Fruit fly (Drosophila melanogaster): ENCODE data around the gene tin.

The tin gene

DNA sequence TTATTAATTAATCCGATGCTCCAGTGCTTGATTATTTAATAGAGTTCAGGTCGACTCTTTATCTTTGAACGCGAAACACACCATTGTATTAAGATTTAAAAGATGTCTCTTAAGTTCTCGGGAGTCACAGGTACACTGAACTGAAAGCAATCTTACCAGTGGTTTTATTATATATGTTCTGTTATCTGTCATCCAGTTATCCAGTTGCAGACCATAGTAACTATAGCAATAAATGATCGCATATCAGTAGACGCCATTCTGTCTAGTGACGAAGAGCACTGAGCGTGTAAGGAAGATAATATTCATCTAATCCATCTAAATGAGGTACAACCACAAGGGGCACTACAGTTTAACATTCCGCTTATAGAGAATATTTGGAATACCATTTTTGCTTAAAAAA, 20.9 kb downstream of the tin start, which contains the start of gene Ugt49B2:
Gene Ugt49B2, minus strand, starts transcription at position 101 of the 400 bp plus-strand sequence.
- no peak for TF ChIP-seq CTCF (optimal IDR thresholded peaks at IDR 0.05)
- no peak for TF ChIP-seq CG8478 (optimal IDR thresholded peaks at IDR 0.05)

DNA sequence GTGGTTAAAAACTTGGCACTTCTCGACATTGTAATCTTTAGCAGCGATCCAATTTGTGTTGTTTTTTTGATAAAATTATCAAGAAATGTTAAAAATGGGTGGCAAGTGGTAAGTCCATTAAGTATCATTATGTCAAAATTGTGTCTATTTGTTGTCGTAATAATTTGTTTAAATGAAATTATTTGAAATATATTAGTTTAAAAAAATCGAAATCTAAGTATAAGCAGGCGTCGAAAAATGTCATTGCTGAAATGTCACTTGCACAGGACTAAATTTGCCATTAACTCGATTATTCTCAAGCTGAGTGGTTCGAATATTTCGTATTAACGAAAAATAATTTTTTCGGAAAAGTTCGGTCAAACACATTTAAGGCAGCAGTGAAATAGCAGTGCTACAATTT, 24.7 kb downstream of the tin start, which contains the start of gene CG7907:
Gene CG7907, plus strand, starts transcription at position 301 of the 400 bp plus-strand sequence.
- TF ChIP-seq CTCF (optimal IDR thresholded peaks at IDR 0.05), result no peak

DNA sequence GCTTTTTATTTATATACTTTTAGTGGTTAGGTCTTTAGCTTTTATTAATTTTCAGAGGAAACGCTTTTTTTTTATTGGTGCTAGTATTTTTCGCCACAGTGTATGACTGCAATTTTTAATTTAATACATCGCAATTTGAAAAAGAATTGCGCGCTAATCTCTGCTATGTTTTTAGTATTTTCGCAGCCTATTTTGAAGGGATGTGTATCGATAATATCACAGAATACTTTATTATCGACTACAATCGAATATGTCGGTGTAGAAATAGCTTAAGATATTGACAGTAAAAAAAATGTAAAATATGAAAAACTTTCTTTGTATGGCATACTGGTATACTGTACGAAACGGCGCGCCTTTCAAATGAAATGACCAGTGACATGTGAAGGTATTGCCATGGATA, 27.9 kb downstream of the tin start:
- TF ChIP-seq CG8478 (optimal IDR thresholded peaks at IDR 0.05) (no peak), CTCF (optimal IDR thresholded peaks at IDR 0.05) (peak; percentile 29 to 43)

DNA sequence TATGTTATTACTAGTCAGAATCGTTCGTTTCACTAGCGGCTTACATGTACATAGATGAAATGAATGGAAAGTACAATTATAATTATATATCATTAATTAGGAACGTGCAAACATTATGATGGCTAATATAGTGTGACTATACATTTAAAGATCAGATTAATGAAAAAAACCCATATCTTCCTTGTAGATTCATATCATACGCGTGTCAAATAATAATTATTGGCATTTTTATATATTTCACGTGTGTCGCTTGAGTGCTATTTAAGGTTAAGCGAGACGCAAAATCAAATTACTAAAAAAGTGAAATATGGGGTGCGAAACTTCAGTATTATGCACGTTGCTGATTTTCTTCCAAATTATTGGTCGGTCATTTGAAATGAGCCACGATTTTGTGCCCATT, 28.4 kb downstream of the tin start, which contains the start of gene CheB93a:
Gene CheB93a, plus strand, starts transcription at position 301 of the 400 bp plus-strand sequence.
- TF ChIP-seq CG8478 (optimal IDR thresholded peaks at IDR 0.05), result no peak
- TF ChIP-seq CTCF (optimal IDR thresholded peaks at IDR 0.05), result no peak

DNA sequence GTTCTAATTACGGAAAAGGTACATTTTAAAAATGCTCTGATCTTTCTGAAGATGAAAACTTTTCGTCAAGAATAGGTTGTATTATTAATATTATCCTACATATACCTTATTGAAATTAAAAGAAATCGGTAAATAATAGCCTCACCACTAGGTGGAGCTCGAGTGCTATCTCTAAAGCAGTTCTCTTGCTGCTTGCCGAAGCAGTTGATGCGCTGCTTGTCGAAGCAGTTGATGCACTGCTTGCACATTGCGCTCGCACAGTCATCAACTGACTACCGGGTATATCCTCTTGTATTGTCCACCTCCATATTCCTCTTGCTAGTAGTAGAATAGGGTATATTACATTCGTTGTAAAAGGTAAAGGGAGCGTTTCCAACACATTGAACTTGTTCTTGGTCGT, 29.6 kb downstream of the tin start:
- TF ChIP-seq CTCF (optimal IDR thresholded peaks at IDR 0.05) (peak; percentile 98 to 99), CG8478 (optimal IDR thresholded peaks at IDR 0.05) (no peak)

DNA sequence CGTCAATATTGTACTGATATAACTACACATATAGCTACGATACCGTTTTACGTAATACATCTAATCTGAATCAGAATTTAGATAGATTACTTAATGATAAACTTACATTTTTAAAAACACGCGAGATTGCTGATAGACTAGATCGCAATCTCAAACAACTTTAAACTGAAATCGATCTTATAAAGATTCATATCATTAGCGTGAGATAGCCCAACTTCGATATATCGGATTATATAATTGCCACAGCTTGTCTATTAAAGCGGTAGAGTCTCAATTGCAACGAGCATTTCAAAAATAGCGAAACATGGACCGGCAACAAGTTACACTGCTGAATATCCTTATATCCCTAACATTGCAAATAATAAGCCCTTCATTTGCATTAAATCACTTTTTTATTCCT, 30.0 kb downstream of the tin start, which contains the start of gene CheB93b:
Gene CheB93b, plus strand, starts transcription at position 301 of the 400 bp plus-strand sequence.
- TF ChIP-seq CG8478 (optimal IDR thresholded peaks at IDR 0.05) (no peak), CTCF (optimal IDR thresholded peaks at IDR 0.05) (no peak)

DNA sequence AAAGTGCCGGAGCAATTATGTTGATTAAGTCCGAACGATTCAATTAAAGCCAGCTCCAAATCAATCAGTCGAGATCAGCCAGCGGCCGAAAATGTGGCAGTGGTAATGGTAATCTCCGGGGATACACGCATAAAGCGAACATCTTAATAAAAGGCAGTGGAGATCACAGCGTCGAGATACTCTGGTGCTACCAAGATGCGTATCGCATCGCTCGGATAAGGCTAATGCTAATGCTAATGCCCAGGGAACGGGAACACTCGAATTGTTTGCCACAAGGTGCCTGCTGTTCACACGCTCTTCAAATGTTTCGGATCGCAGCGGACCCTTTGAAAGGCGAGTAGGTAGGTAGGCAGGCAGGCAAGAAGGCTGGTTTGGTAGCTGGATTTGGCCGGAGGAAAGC, 35.4 kb downstream of the tin start:
- TF ChIP-seq CTCF (optimal IDR thresholded peaks at IDR 0.05), result no peak
- no peak for TF ChIP-seq CG8478 (optimal IDR thresholded peaks at IDR 0.05)

DNA sequence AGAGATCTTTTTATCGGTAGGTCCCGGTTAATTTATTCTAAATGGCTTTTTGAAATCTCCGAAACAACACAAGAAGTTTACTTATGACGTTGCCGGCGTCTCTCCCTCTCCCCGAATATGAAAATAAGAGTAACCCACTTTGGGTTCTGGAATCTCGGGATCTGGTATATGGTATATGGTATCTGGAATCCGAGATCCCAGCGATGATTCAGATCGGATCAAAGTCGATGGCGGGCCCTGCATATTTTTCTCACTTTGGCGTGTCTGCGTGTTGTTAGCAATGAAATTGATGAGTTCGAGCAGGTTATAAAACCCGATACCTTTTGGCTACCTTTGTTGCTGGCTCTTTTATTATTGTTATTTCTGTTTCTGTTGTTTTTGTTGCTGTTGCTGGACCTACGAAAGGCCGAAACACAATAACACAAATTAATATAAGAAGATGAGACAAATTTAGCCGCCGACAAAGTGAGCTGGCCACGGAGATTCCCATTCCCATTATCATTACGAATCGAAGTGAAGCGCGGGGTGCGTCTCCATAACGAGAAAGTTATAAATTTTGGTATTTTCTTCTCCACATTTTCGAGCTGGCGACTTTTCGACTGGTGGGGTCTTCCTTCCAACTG, 36.4 kb downstream of the tin start:
- TF ChIP-seq CTCF (optimal IDR thresholded peaks at IDR 0.05), result no peak
- TF ChIP-seq CG8478 (optimal IDR thresholded peaks at IDR 0.05), result no peak

DNA sequence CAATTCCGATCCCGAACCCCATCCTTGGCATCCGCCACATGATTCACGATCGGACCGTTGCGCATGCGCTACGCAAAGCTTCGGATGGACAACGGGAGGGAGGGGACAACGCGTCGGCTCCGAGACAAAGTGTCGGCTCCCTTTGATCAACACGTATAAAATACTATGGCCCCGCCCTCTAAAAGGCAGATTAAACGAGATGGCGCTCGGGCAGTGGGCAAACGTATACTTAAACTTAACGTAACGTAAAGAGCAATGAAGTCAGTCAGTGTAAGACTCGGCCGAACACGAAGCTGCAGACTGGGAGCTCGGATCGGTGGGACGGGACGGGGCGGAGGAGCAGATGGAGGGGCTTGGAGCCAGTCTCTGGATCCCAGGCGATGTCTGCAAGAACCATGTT, 38.1 kb downstream of the tin start:
- no peak for TF ChIP-seq CTCF (optimal IDR thresholded peaks at IDR 0.05)
- no peak for TF ChIP-seq CG8478 (optimal IDR thresholded peaks at IDR 0.05)

DNA sequence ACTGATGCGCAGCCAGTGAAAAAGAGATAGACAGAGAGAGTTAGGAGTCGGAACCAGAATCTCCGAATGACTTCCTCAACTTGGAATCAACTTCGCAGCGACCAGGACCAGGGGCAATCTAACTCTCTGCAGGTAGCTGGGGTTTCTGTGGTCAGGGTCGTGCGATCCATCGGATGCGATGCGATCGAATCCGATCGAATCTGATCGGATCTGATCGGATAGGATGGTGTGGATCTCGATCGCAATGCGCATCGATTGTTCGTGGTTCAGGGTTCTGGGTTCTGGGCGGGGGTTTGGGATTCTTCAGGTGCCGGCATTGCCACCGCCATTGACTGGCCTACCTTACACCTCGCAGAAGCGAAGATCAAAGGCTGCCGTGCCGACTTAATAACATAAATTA, 40.5 kb downstream of the tin start:
- no peak for TF ChIP-seq CTCF (optimal IDR thresholded peaks at IDR 0.05)
- no peak for TF ChIP-seq CG8478 (optimal IDR thresholded peaks at IDR 0.05)

DNA sequence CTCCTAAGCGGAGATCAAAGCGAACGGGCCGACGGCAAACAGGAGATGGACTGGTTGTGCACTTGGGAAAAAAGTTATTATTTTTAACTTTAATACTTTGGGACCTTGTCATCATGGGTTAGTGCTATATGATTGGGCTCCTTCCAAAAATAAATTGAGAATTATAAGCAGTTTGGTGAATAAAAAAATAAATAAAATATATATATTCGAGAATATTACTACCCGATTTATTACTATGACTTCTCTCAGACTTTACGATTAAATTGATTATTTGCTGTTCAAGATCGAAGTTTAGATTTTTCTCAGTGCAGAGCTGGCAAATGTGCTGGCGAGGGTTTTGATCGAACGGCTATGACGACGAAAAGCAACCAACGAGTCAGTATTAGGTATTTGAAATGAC, 41.2 kb downstream of the tin start:
- no peak for TF ChIP-seq CTCF (optimal IDR thresholded peaks at IDR 0.05)
- TF ChIP-seq CG8478 (optimal IDR thresholded peaks at IDR 0.05), result no peak

DNA sequence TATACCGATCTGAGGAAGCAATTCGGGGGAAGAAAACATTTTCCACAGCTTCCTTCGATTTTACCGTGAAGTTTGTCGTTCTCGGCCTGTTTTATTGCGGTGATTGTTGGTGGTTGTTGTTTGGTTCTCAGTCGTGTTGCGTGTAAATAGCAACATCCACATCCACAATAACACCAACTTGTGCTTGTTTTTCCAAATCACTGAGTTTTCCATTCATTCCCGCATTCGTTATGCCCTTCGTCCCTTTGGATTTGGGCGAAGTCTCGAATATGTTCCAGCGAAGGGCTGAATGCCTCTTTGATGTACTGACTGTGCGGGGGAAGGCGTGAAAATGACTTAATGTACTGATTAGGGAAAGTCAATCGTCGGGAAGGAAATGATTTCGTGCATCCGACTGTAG, 48.0 kb downstream of the tin start:
- no peak for TF ChIP-seq CTCF (optimal IDR thresholded peaks at IDR 0.05)
- no peak for TF ChIP-seq CG8478 (optimal IDR thresholded peaks at IDR 0.05)
